Worm (Caenorhabditis elegans) whole organism, midembryonic: ENCODE measurements around the gene K11H12.7.

Source experiments
- T22C8.4 ChIP-seq: fragments of 200-800 bp; sonication (Bioruptor generic); IDR thresholded peaks from 2 replicates; pipeline ENCODE4 v1.3.6; 2022; ENCODE audit warnings: missing genetic modification characterization, missing compliant biosample characterization
- flt-1 ChIP-seq: fragments of 200-800 bp; sonication (Bioruptor generic); IDR thresholded peaks from 2 replicates; pipeline ENCODE4 v1.3.6; 2022; ENCODE audit warnings: missing genetic modification characterization, missing compliant biosample characterization

DNA sequence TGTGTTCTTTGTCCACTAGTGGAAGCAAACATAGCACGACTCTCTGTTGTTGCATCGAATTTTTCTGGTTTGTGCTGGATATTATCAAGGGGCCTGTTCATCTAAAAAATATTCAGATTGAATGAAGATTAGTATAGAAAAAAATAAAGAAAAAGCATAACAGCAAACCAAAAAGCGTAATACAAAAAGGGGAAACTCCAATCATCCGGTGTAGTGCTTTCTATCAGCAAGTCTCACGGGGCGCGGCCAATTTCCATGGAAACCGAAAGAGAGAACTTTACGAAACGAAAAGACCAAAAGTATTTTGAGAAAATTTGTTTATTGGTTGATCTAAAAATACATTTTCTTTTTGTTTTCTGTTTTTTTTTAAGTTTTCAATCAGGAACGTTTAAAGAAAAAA, 33.0 kb downstream of the K11H12.7 start, which contains the start of gene Y55F3C.17:
- TF ChIP-seq T22C8.4 (GFP tag; lab: Robert Waterston, UW): no peak
- TF ChIP-seq flt-1 (GFP tag; lab: Robert Waterston, UW): no peak
